Worm (Caenorhabditis elegans) whole organism, L4 larva: ENCODE measurements around the gene Y32G9A.2.
A peak's percentile ranks its signal among the peaks of the same experiment; 100 is the strongest.

ENCODE experiments used
- D1046.2 ChIP-seq: fragments of 200-800 bp; sonication (Bioruptor generic); IDR thresholded peaks from 2 replicates; pipeline ENCODE4 v1.3.6; 2022; ENCODE audit warnings: missing genetic modification characterization, missing compliant biosample characterization
- R02D3.7 ChIP-seq: fragments of 150-350 bp; sonication (generic microtip); optimal IDR thresholded peaks from 3 replicates; lab custom pipeline; 2014; ENCODE audit warnings: missing biosample characterization, missing genetic modification characterization
- T20F7.1 ChIP-seq: fragments of 200-800 bp; sonication (Bioruptor generic); optimal IDR thresholded peaks from 2 replicates; lab custom pipeline; 2018; ENCODE audit warnings: mild to moderate bottlenecking, missing genetic modification characterization, missing compliant biosample characterization
- T26A8.4 ChIP-seq: fragments of 200-800 bp; sonication (Bioruptor generic); IDR thresholded peaks from 2 replicates; pipeline ENCODE4 v1.3.6; 2022; ENCODE audit warnings: missing genetic modification characterization, missing compliant biosample characterization
- Y105C5A.15 ChIP-seq: fragments of 200-800 bp; sonication (Bioruptor generic); IDR thresholded peaks from 2 replicates; pipeline ENCODE4 v1.3.6; 2022; ENCODE audit warnings: missing genetic modification characterization, missing compliant biosample characterization
- Y5F2A.4 ChIP-seq: fragments of 200-800 bp; sonication (Bioruptor generic); optimal IDR thresholded peaks from 2 replicates; lab custom pipeline; 2018; ENCODE audit warnings: mild to moderate bottlenecking, missing genetic modification characterization, missing compliant biosample characterization
- Y75B8A.6 ChIP-seq: fragments of 200-800 bp; sonication (Bioruptor generic); IDR thresholded peaks from 2 replicates; pipeline ENCODE4 v1.3.6; 2022; ENCODE audit warnings: missing genetic modification reagents, missing genetic modification characterization, missing compliant biosample characterization
- ZK337.2 ChIP-seq: fragments of 200-800 bp; sonication (Bioruptor generic); IDR thresholded peaks from 2 replicates; pipeline ENCODE4 v1.3.6; 2022; ENCODE audit warnings: missing genetic modification reagents, missing genetic modification characterization, missing compliant biosample characterization
- ZK546.5 ChIP-seq, 2 experiments: sonication (generic microtip); optimal IDR thresholded peaks; 2 replicates each; lab custom pipeline; 2017; ENCODE audit warnings: missing biosample characterization in 2 of 2, missing genetic modification characterization in 2 of 2
- arid-1 ChIP-seq: fragments of 200-800 bp; sonication (Bioruptor generic); conservative IDR thresholded peaks from 2 replicates; pipeline ENCODE4 v1.3.6; 2022; ENCODE audit warnings: missing genetic modification reagents, missing genetic modification characterization, missing compliant biosample characterization
- ceh-28 ChIP-seq: fragments of 150-350 bp; optimal IDR thresholded peaks from 2 replicates; lab custom pipeline; 2014; ENCODE audit warnings: missing biosample characterization, missing genetic modification reagents, missing genetic modification characterization
- ceh-32 ChIP-seq: sonication (generic microtip); optimal IDR thresholded peaks from 2 replicates; lab custom pipeline; 2016; ENCODE audit warnings: mild to moderate bottlenecking, missing genetic modification characterization, missing compliant biosample characterization; ENCODE audit not compliant: poor library complexity
- ceh-82 ChIP-seq: sonication (generic microtip); optimal IDR thresholded peaks from 2 replicates; lab custom pipeline; 2017; ENCODE audit warnings: missing biosample characterization, missing genetic modification characterization
- cey-2 ChIP-seq: sonication (generic microtip); optimal IDR thresholded peaks from 3 replicates; lab custom pipeline; 2017; ENCODE audit warnings: missing genetic modification characterization, mild to moderate bottlenecking, missing compliant biosample characterization, antibody characterized with exemption, borderline replicate concordance; ENCODE audit not compliant: insufficient read depth
- daf-16 ChIP-seq, 3 experiments: sonication (generic microtip); optimal IDR thresholded peaks; 2 replicates each; lab custom pipeline; 2016 to 2017; ENCODE audit warnings: missing genetic modification characterization in 3 of 3, missing genetic modification reagents in 3 of 3, mild to moderate bottlenecking in 2 of 3, missing compliant biosample characterization in 2 of 3, missing biosample characterization in 1 of 3, moderate library complexity in 1 of 3
- daf-19 ChIP-seq: fragments of 200-800 bp; sonication (Bioruptor generic); conservative IDR thresholded peaks from 2 replicates; pipeline ENCODE4 v1.3.6; 2022; ENCODE audit warnings: missing genetic modification characterization, missing compliant biosample characterization
- daf-8 ChIP-seq: fragments of 200-800 bp; sonication (Bioruptor generic); IDR thresholded peaks from 2 replicates; pipeline ENCODE4 v1.3.6; 2022; ENCODE audit warnings: missing genetic modification characterization, missing compliant biosample characterization
- egl-43 ChIP-seq: fragments of 200-800 bp; sonication (Bioruptor generic); IDR thresholded peaks from 2 replicates; pipeline ENCODE4 v1.3.6; 2022; ENCODE audit warnings: missing genetic modification reagents, missing genetic modification characterization, missing compliant biosample characterization
- fkh-10 ChIP-seq: fragments of 150-350 bp; optimal IDR thresholded peaks from 2 replicates; lab custom pipeline; 2014; ENCODE audit warnings: missing biosample characterization, missing genetic modification reagents, missing genetic modification characterization
- fos-1 ChIP-seq: fragments of 150-350 bp; optimal IDR thresholded peaks from 2 replicates; lab custom pipeline; 2014; ENCODE audit warnings: missing biosample characterization, missing genetic modification characterization
- hlh-11 ChIP-seq: fragments of 200-800 bp; sonication (Bioruptor generic); optimal IDR thresholded peaks from 2 replicates; lab custom pipeline; 2018; ENCODE audit warnings: mild to moderate bottlenecking, missing genetic modification characterization, missing compliant biosample characterization
- hlh-30 ChIP-seq: sonication (generic microtip); optimal IDR thresholded peaks from 2 replicates; lab custom pipeline; 2017; ENCODE audit warnings: antibody characterized with exemption, mild to moderate bottlenecking, missing genetic modification characterization, missing compliant biosample characterization; ENCODE audit not compliant: insufficient read depth
- hmg-1.1 ChIP-seq: fragments of 200-800 bp; sonication (Bioruptor generic); IDR thresholded peaks from 2 replicates; pipeline ENCODE4 v1.3.6; 2022; ENCODE audit warnings: missing genetic modification reagents, missing genetic modification characterization, missing compliant biosample characterization
- lin-29 ChIP-seq: fragments of 200-800 bp; sonication (Bioruptor generic); IDR thresholded peaks from 2 replicates; pipeline ENCODE4 v1.3.6; 2022; ENCODE audit warnings: missing genetic modification reagents, missing genetic modification characterization, missing compliant biosample characterization
- madf-9 ChIP-seq: fragments of 200-800 bp; sonication (Bioruptor generic); conservative IDR thresholded peaks from 2 replicates; pipeline ENCODE4 v1.3.6; 2022; ENCODE audit warnings: missing genetic modification reagents, missing genetic modification characterization, missing compliant biosample characterization
- mdl-1 ChIP-seq, 2 experiments: fragments of 150-350 bp in 1 of 2; sonication (generic microtip) in 1 of 2; optimal IDR thresholded peaks; 2 replicates each; lab custom pipeline; 2014 to 2017; ENCODE audit warnings: missing biosample characterization in 2 of 2, missing genetic modification characterization in 2 of 2
- nhr-11 ChIP-seq: fragments of 150-350 bp; optimal IDR thresholded peaks from 2 replicates; lab custom pipeline; 2014; ENCODE audit warnings: missing biosample characterization, missing genetic modification characterization
- nhr-111 ChIP-seq: fragments of 200-800 bp; sonication (Bioruptor generic); optimal IDR thresholded peaks from 2 replicates; lab custom pipeline; 2018; ENCODE audit warnings: mild to moderate bottlenecking, missing genetic modification characterization, missing compliant biosample characterization
- nhr-25 ChIP-seq: sonication (generic microtip); optimal IDR thresholded peaks from 2 replicates; lab custom pipeline; 2017; ENCODE audit warnings: missing genetic modification characterization, mild to moderate bottlenecking, missing compliant biosample characterization, antibody characterized with exemption, moderate library complexity, borderline replicate concordance; ENCODE audit not compliant: insufficient read depth
- nhr-28 ChIP-seq: fragments of 150-350 bp; optimal IDR thresholded peaks from 2 replicates; lab custom pipeline; 2014; ENCODE audit warnings: missing biosample characterization, missing genetic modification characterization
- nhr-41 ChIP-seq: fragments of 200-800 bp; sonication (Bioruptor generic); IDR thresholded peaks from 2 replicates; pipeline ENCODE4 v1.3.6; 2022; ENCODE audit warnings: missing genetic modification reagents, missing genetic modification characterization, missing compliant biosample characterization
- nhr-42 ChIP-seq: fragments of 200-800 bp; sonication (Bioruptor generic); IDR thresholded peaks from 2 replicates; pipeline ENCODE4 v1.3.6; 2022; ENCODE audit warnings: missing genetic modification characterization, missing compliant biosample characterization
- nhr-6 ChIP-seq: fragments of 150-350 bp; optimal IDR thresholded peaks from 2 replicates; lab custom pipeline; 2014; ENCODE audit warnings: missing biosample characterization, missing genetic modification characterization
- nhr-76 ChIP-seq: fragments of 150-350 bp; optimal IDR thresholded peaks from 2 replicates; lab custom pipeline; 2014; ENCODE audit warnings: missing biosample characterization, missing genetic modification characterization
- nhr-77 ChIP-seq: fragments of 150-350 bp; optimal IDR thresholded peaks from 2 replicates; lab custom pipeline; 2014; ENCODE audit warnings: missing biosample characterization, missing genetic modification characterization
- php-3 ChIP-seq: fragments of 200-800 bp; sonication (Bioruptor generic); IDR thresholded peaks from 2 replicates; pipeline ENCODE4 v1.3.6; 2022; ENCODE audit warnings: missing genetic modification reagents, missing genetic modification characterization, missing compliant biosample characterization
- pqm-1 ChIP-seq: sonication (generic microtip); optimal IDR thresholded peaks from 2 replicates; lab custom pipeline; 2017; ENCODE audit warnings: missing biosample characterization, missing genetic modification characterization
- rbr-2 ChIP-seq: sonication (generic microtip); optimal IDR thresholded peaks from 2 replicates; lab custom pipeline; 2016; ENCODE audit warnings: missing genotype, missing genetic modification characterization, missing compliant biosample characterization
- saeg-2 ChIP-seq: fragments of 200-800 bp; sonication (Bioruptor generic); IDR thresholded peaks from 2 replicates; pipeline ENCODE4 v1.3.6; 2022; ENCODE audit warnings: missing genetic modification reagents, missing genetic modification characterization, missing compliant biosample characterization
- sdz-12 ChIP-seq: fragments of 200-800 bp; sonication (Bioruptor generic); optimal IDR thresholded peaks from 2 replicates; lab custom pipeline; 2018; ENCODE audit warnings: mild to moderate bottlenecking, missing genetic modification characterization, missing compliant biosample characterization
- set-16 ChIP-seq: fragments of 200-800 bp; sonication (Bioruptor generic); IDR thresholded peaks from 2 replicates; pipeline ENCODE4 v1.3.6; 2022; ENCODE audit warnings: missing genetic modification reagents, missing genetic modification characterization, missing compliant biosample characterization
- skn-1 ChIP-seq: fragments of 150-350 bp; optimal IDR thresholded peaks from 2 replicates; lab custom pipeline; 2014; ENCODE audit warnings: missing biosample characterization, missing genetic modification characterization
- snpc-4 ChIP-seq: fragments of 150-350 bp; optimal IDR thresholded peaks from 2 replicates; lab custom pipeline; 2014; ENCODE audit warnings: missing biosample characterization, missing genetic modification characterization
- unc-130 ChIP-seq: sonication (generic microtip); optimal IDR thresholded peaks from 2 replicates; lab custom pipeline; 2016; ENCODE audit warnings: missing genetic modification reagents, missing genetic modification characterization, missing compliant biosample characterization
- unc-62 ChIP-seq, 3 experiments: fragments of 150-350 bp in 1 of 3; sonication (generic microtip); optimal IDR thresholded peaks in 2 of 3; peaks in 1 of 3; 1 replicate in 1 of 3; 2 replicates in 2 of 3; lab custom pipeline; 2014 to 2017; ENCODE audit warnings: missing biosample characterization in 3 of 3, missing genetic modification characterization in 3 of 3, missing genetic modification reagents in 3 of 3, missing genotype in 1 of 3
- zag-1 ChIP-seq: fragments of 150-350 bp; optimal IDR thresholded peaks from 2 replicates; lab custom pipeline; 2014; ENCODE audit warnings: missing biosample characterization, missing genetic modification characterization

The Y32G9A.2 gene

ce11 chrV:1875497-1875988, 42.8 kb upstream of the Y32G9A.2 start (continued):
- no peak for TF ChIP-seq daf-19 (GFP tag; lab: Robert Waterston, UW)
- no peak for TF ChIP-seq Y75B8A.6 (GFP tag; lab: Robert Waterston, UW)
- TF ChIP-seq T26A8.4 (GFP tag; lab: Robert Waterston, UW) = peak; percentile 72
- no peak for TF ChIP-seq ceh-32 (tag; lab: Kevin White, UChicago)
- no peak for TF ChIP-seq fkh-10
- TF ChIP-seq saeg-2 = no peak
- TF ChIP-seq nhr-111 (GFP tag; lab: Kevin White, UChicago) = peak; percentile 86
- TF ChIP-seq zag-1 = no peak
- TF ChIP-seq nhr-28 (tag; lab: Kevin White, UChicago) = no peak
- TF ChIP-seq hmg-1.1 (GFP tag; lab: Robert Waterston, UW) = no peak
- TF ChIP-seq lin-29 (GFP tag; lab: Robert Waterston, UW) = no peak
- TF ChIP-seq snpc-4 = no peak
- TF ChIP-seq fos-1 (tag; lab: Kevin White, UChicago) = no peak
- TF ChIP-seq nhr-11 (tag; lab: Kevin White, UChicago) = no peak
- no peak for TF ChIP-seq cey-2
- TF ChIP-seq php-3 = peak; percentile 44; the same call in 1 of the 2 replicates
- TF ChIP-seq nhr-41 = no peak
- TF ChIP-seq skn-1 (tag; lab: Kevin White, UChicago) = no peak
- TF ChIP-seq rbr-2 (tag; lab: Kevin White, UChicago) = no peak
- no peak for TF ChIP-seq unc-130 (GFP tag; lab: Kevin White, UChicago)
- TF ChIP-seq hlh-30 (tag; lab: Kevin White, UChicago) = no peak
- peak; percentile 77 for TF ChIP-seq egl-43 (GFP tag; lab: Robert Waterston, UW)
- no peak for TF ChIP-seq R02D3.7 (tag; lab: Kevin White, UChicago)
- no peak for TF ChIP-seq unc-62 (GFP tag; optimal IDR thresholded peaks at IDR 0.05 in 1 of 2; lab: Kevin White, UChicago)
- TF ChIP-seq unc-62 (tag; optimal IDR thresholded peaks at IDR 0.05; lab: Kevin White, UChicago) = no peak
- TF ChIP-seq madf-9 = 0 out of 2 replicates have a peak, but pooled peaks have one; percentile 43
- no peak for TF ChIP-seq ceh-28 (tag; lab: Kevin White, UChicago)
- TF ChIP-seq mdl-1 (tag; optimal IDR thresholded peaks at IDR 0.05; lab: Kevin White, UChicago) = no peak
- peak; percentile 71 for TF ChIP-seq Y5F2A.4 (GFP tag; lab: Kevin White, UChicago)

- TF ChIP-seq D1046.2 (GFP tag; lab: Robert Waterston, UW) (no peak), R02D3.7 (tag; lab: Kevin White, UChicago) (no peak), set-16 (peak; percentile 66)
Measured at ce11 chrV:1878030-1878429, 40.3 kb upstream of the Y32G9A.2 start.

- TF ChIP-seq snpc-4 (no peak), nhr-76 (no peak), ZK546.5 (tag; optimal IDR thresholded peaks at IDR 0.05; lab: Kevin White, UChicago) (no peak), egl-43 (GFP tag; lab: Robert Waterston, UW) (no peak), nhr-6 (no peak), pqm-1 (tag; lab: Kevin White, UChicago) (peak; percentile 92), T20F7.1 (GFP tag; lab: Kevin White, UChicago) (no peak), hmg-1.1 (GFP tag; lab: Robert Waterston, UW) (no peak), nhr-28 (tag; lab: Kevin White, UChicago) (peak; percentile 59), hlh-11 (peak; percentile 47), hlh-30 (tag; lab: Kevin White, UChicago) (no peak), ceh-28 (tag; lab: Kevin White, UChicago) (no peak), nhr-42 (GFP tag; lab: Robert Waterston, UW) (no peak), nhr-77 (tag; lab: Kevin White, UChicago) (peak; percentile 33), ZK337.2 (GFP tag; lab: Robert Waterston, UW) (no peak), nhr-111 (GFP tag; lab: Kevin White, UChicago) (no peak), daf-8 (GFP tag; lab: Robert Waterston, UW) (no peak), Y105C5A.15 (no peak), nhr-25 (no peak), ceh-82 (tag; lab: Kevin White, UChicago) (no peak), arid-1 (GFP tag; lab: Robert Waterston, UW) (no peak), sdz-12 (GFP tag; lab: Kevin White, UChicago) (no peak), daf-16 (GFP tag; optimal IDR thresholded peaks at IDR 0.05; lab: Kevin White, UChicago) (no peak), daf-16 (tag; optimal IDR thresholded peaks at IDR 0.05; lab: Kevin White, UChicago) (peak; percentile 78), cey-2 (no peak), php-3 (no peak), T26A8.4 (GFP tag; lab: Robert Waterston, UW) (no peak), skn-1 (tag; lab: Kevin White, UChicago) (no peak)
Measured at ce11 chrV:1883131-1883530, 35.2 kb upstream of the Y32G9A.2 start.
